Fruit fly (Drosophila melanogaster) S2 (cell line): Measurements from ENCODE around the gene CG42747.

ENCODE experiments used
- CG8478 ChIP-seq: fragments of >200 bp; optimal IDR thresholded peaks from 2 replicates; lab custom pipeline; 2018
- CTCF ChIP-seq, 2 experiments: fragments of >200 bp; optimal IDR thresholded peaks; 2 replicates each; lab custom pipeline; 2018

dm6 chr3L:6443235-6443634 lies 42.8 kb downstream of the CG42747 start:
- TF ChIP-seq CG8478 (lab: Kevin White, UChicago): no peak
- TF ChIP-seq CTCF (optimal IDR thresholded peaks at IDR 0.05; lab: Kevin White, UChicago): no peak
